Worm (Caenorhabditis elegans): ENCODE measurements around the gene str-185.

Gene str-185

ce11 chrIV:4413114-4413513 lies 16.7 kb downstream of the str-185 start:
- TF ChIP-seq drap-1 (GFP tag; optimal IDR thresholded peaks at IDR 0.05) (no peak), sptf-1 (tag; optimal IDR thresholded peaks at IDR 0.05) (no peak), mls-2 (tag; optimal IDR thresholded peaks at IDR 0.05) (no peak), tbx-8 (GFP tag; optimal IDR thresholded peaks at IDR 0.05) (no peak), pha-4 (tag; optimal IDR thresholded peaks at IDR 0.05) (no peak), nhr-12 (tag; optimal IDR thresholded peaks at IDR 0.05) (no peak), mab-5 (tag; optimal IDR thresholded peaks at IDR 0.05) (no peak), ham-2 (GFP tag; optimal IDR thresholded peaks at IDR 0.05) (no peak), snpc-4 (tag; optimal IDR thresholded peaks at IDR 0.05) (no peak), elt-3 (tag; optimal IDR thresholded peaks at IDR 0.05) (no peak), unc-62 (GFP tag; optimal IDR thresholded peaks at IDR 0.05) (no peak)

ce11 chrIV:4411948-4412335 lies 17.9 kb downstream of the str-185 start:
- TF ChIP-seq sem-2 (GFP tag; optimal IDR thresholded peaks at IDR 0.05), result peak; percentile 0
- no peak for TF ChIP-seq ceh-43 (GFP tag; optimal IDR thresholded peaks at IDR 0.05)

- TF ChIP-seq lin-32 (GFP tag; optimal IDR thresholded peaks at IDR 0.05) (no peak), zip-8 (tag; optimal IDR thresholded peaks at IDR 0.05) (no peak), nhr-2 (tag; optimal IDR thresholded peaks at IDR 0.05) (no peak), M03D4.4 (tag; optimal IDR thresholded peaks at IDR 0.05) (no peak), unc-62 (GFP tag; optimal IDR thresholded peaks at IDR 0.05) (no peak), elt-3 (tag; optimal IDR thresholded peaks at IDR 0.05) (no peak), snpc-4 (tag; optimal IDR thresholded peaks at IDR 0.05) (no peak), ceh-43 (GFP tag; optimal IDR thresholded peaks at IDR 0.05) (no peak), sptf-1 (tag; optimal IDR thresholded peaks at IDR 0.05) (no peak), ztf-11 (tag; optimal IDR thresholded peaks at IDR 0.05) (no peak), elt-1 (tag; optimal IDR thresholded peaks at IDR 0.05; ENCODE audit: borderline replicate concordance, insufficient read depth) (no peak), mep-1 (tag; optimal IDR thresholded peaks at IDR 0.05) (no peak), bed-3 (GFP tag; optimal IDR thresholded peaks at IDR 0.05) (no peak), sem-2 (GFP tag; optimal IDR thresholded peaks at IDR 0.05) (no peak), pha-4 (tag; optimal IDR thresholded peaks at IDR 0.05) (no peak), nhr-12 (tag; optimal IDR thresholded peaks at IDR 0.05) (no peak), ceh-83 (GFP tag; optimal IDR thresholded peaks at IDR 0.05) (no peak), flh-1 (GFP tag; optimal IDR thresholded peaks at IDR 0.05) (no peak), nhr-28 (tag; optimal IDR thresholded peaks at IDR 0.05) (no peak)
Observed at ce11 chrIV:4411311-4411947, 18.4 kb downstream of the str-185 start.

- no peak for TF ChIP-seq M03D4.4 (tag; optimal IDR thresholded peaks at IDR 0.05)
- TF ChIP-seq hlh-1 (tag; optimal IDR thresholded peaks at IDR 0.05), result no peak
- no peak for TF ChIP-seq unc-120 (tag; optimal IDR thresholded peaks at IDR 0.05; ENCODE audit: poor library complexity, severe bottlenecking)
- no peak for TF ChIP-seq blmp-1 (tag; optimal IDR thresholded peaks at IDR 0.05)
Observed at ce11 chrIV:4410526-4410925, 19.3 kb downstream of the str-185 start.

- TF ChIP-seq ham-2 (GFP tag; optimal IDR thresholded peaks at IDR 0.05) (no peak), drap-1 (GFP tag; optimal IDR thresholded peaks at IDR 0.05) (no peak), unc-62 (GFP tag; optimal IDR thresholded peaks at IDR 0.05) (no peak), lsy-2 (tag; optimal IDR thresholded peaks at IDR 0.05) (no peak), ceh-43 (GFP tag; optimal IDR thresholded peaks at IDR 0.05) (no peak), mls-2 (tag; optimal IDR thresholded peaks at IDR 0.05) (no peak), ceh-83 (GFP tag; optimal IDR thresholded peaks at IDR 0.05) (no peak), elt-1 (tag; optimal IDR thresholded peaks at IDR 0.05; ENCODE audit: borderline replicate concordance, insufficient read depth) (no peak), ztf-11 (tag; optimal IDR thresholded peaks at IDR 0.05) (no peak), nhr-237 (tag; optimal IDR thresholded peaks at IDR 0.05) (no peak), mab-5 (tag; optimal IDR thresholded peaks at IDR 0.05) (no peak), lin-13 (tag; optimal IDR thresholded peaks at IDR 0.05) (no peak), tbx-8 (GFP tag; optimal IDR thresholded peaks at IDR 0.05) (no peak), elt-3 (tag; optimal IDR thresholded peaks at IDR 0.05) (no peak), zip-8 (tag; optimal IDR thresholded peaks at IDR 0.05) (no peak), ceh-39 (tag; optimal IDR thresholded peaks at IDR 0.05) (no peak), hlh-1 (tag; optimal IDR thresholded peaks at IDR 0.05) (no peak), M03D4.4 (tag; optimal IDR thresholded peaks at IDR 0.05) (no peak), nhr-28 (tag; optimal IDR thresholded peaks at IDR 0.05) (no peak), blmp-1 (tag; optimal IDR thresholded peaks at IDR 0.05) (no peak)
Observed at ce11 chrIV:4408714-4409113, 21.1 kb downstream of the str-185 start.

All from whole organism, mixed stage, embryonic.